Worm (Caenorhabditis elegans) whole organism, L4/young adult: ENCODE measurements around the gene inx-10.

Experiments used
- W03F9.2 ChIP-seq: fragments of 150-350 bp; optimal IDR thresholded peaks from 2 replicates; lab custom pipeline; 2014; ENCODE audit warnings: missing biosample characterization, missing genetic modification characterization
- dao-5 ChIP-seq: sonication (generic microtip); optimal IDR thresholded peaks from 2 replicates; lab custom pipeline; 2016; ENCODE audit warnings: missing genotype, missing genetic modification characterization, moderate library complexity, missing compliant biosample characterization

ce11 chrV:9173789-9174188, 33.5 kb downstream of the inx-10 start, which contains the start of gene pqn-16:
- TF ChIP-seq dao-5 (tag; lab: Kevin White, UChicago), result no peak
- TF ChIP-seq W03F9.2 (tag; lab: Kevin White, UChicago), result no peak
